Fruit fly (Drosophila melanogaster) whole organism, embryonic: Measurements from ENCODE around the gene RASSF8.

Source experiments
- Abd-B ChIP-seq: fragments of 200-800 bp; sonication (Bioruptor generic); optimal IDR thresholded peaks from 2 replicates; lab custom pipeline; 2018; ENCODE audit warnings: missing biosample characterization, mild to moderate bottlenecking, missing genetic modification characterization, moderate library complexity
- Awh ChIP-seq: fragments of 200-800 bp; sonication (Bioruptor generic); IDR thresholded peaks from 2 replicates; pipeline ENCODE4, ENCODE4 v1.3.6; 2022; ENCODE audit warnings: missing biosample characterization, missing genetic modification characterization
- B-H1 ChIP-seq: fragments of 200-800 bp; sonication (Bioruptor generic); IDR thresholded peaks from 3 replicates; pipeline ENCODE4 v1.3.6; 2022; ENCODE audit warnings: missing biosample characterization, missing genetic modification characterization
- Bgb ChIP-seq: fragments of 200-800 bp; sonication (Bioruptor generic); IDR thresholded peaks from 2 replicates; pipeline ENCODE4 v1.3.6; 2022; ENCODE audit warnings: missing biosample characterization, missing genetic modification characterization; ENCODE audit not compliant: partially characterized antibody
- CG10209 ChIP-seq: fragments of 200-800 bp; sonication (Bioruptor generic); optimal IDR thresholded peaks from 3 replicates; lab custom pipeline; 2017; ENCODE audit warnings: missing biosample characterization, mild to moderate bottlenecking, missing genetic modification characterization, missing genetic modification reagents
- CG1024 ChIP-seq: fragments of 200-800 bp; sonication (Bioruptor generic); IDR thresholded peaks from 2 replicates; pipeline ENCODE4 v1.3.6; 2022; ENCODE audit warnings: missing biosample characterization, missing genetic modification characterization
- CG10462 ChIP-seq: fragments of 200-800 bp; sonication (Bioruptor generic); optimal IDR thresholded peaks from 2 replicates; lab custom pipeline; 2016; ENCODE audit warnings: missing biosample characterization, missing genetic modification characterization
- CG10543 ChIP-seq: fragments of 200-800 bp; sonication (Bioruptor generic); optimal IDR thresholded peaks from 3 replicates; lab custom pipeline; 2017; ENCODE audit warnings: missing biosample characterization, mild to moderate bottlenecking, missing genetic modification characterization, moderate library complexity
- CG14014 ChIP-seq: fragments of 200-800 bp; sonication (Bioruptor generic); IDR thresholded peaks from 2 replicates; pipeline ENCODE4 v1.3.6; 2022; ENCODE audit warnings: missing biosample characterization, missing genetic modification characterization
- CG15073 ChIP-seq: fragments of 200-800 bp; sonication (Bioruptor generic); optimal IDR thresholded peaks from 2 replicates; lab custom pipeline; 2016; ENCODE audit warnings: missing biosample characterization, missing genetic modification characterization
- CG16815 ChIP-seq: fragments of 200-800 bp; sonication (Bioruptor generic); optimal IDR thresholded peaks from 3 replicates; lab custom pipeline; 2017; ENCODE audit warnings: missing biosample characterization, mild to moderate bottlenecking, missing genetic modification characterization
- CG17186 ChIP-seq: fragments of 200-800 bp; sonication (Bioruptor generic); optimal IDR thresholded peaks from 3 replicates; lab custom pipeline; 2017; ENCODE audit warnings: missing biosample characterization, missing genetic modification reagents, missing genetic modification characterization
- CG31224 ChIP-seq: fragments of 200-800 bp; sonication (Bioruptor generic); IDR thresholded peaks from 2 replicates; pipeline ENCODE4 v1.3.6; 2022; ENCODE audit warnings: missing biosample characterization, missing genetic modification characterization
- CG31365 ChIP-seq: fragments of 200-800 bp; sonication (Bioruptor generic); optimal IDR thresholded peaks from 2 replicates; lab custom pipeline; 2018; ENCODE audit warnings: missing biosample characterization, mild to moderate bottlenecking, missing genetic modification characterization
- CG5953 ChIP-seq: fragments of 200-800 bp; sonication (Bioruptor generic); IDR thresholded peaks from 2 replicates; pipeline ENCODE4 v1.3.6; 2022; ENCODE audit warnings: missing biosample characterization, missing genetic modification characterization
- Dll ChIP-seq: fragments of 200-800 bp; sonication (Bioruptor generic); IDR thresholded peaks from 4 replicates; pipeline ENCODE4 v1.3.6; 2022; ENCODE audit warnings: missing biosample characterization, missing genetic modification characterization; ENCODE audit not compliant: partially characterized antibody
- Dp ChIP-seq: fragments of 200-800 bp; sonication (Bioruptor generic); optimal IDR thresholded peaks from 2 replicates; lab custom pipeline; 2018; ENCODE audit warnings: missing biosample characterization, mild to moderate bottlenecking, missing genetic modification characterization, moderate library complexity
- E2f1 ChIP-seq: fragments of 200-800 bp; sonication (Bioruptor generic); IDR thresholded peaks from 2 replicates; pipeline ENCODE4 v1.3.6; 2022; ENCODE audit warnings: missing biosample characterization, missing genetic modification characterization
- E2f2 ChIP-seq: fragments of 200-800 bp; sonication (Bioruptor generic); IDR thresholded peaks from 2 replicates; pipeline ENCODE4 v1.3.6; 2022; ENCODE audit warnings: missing biosample characterization, missing genetic modification characterization
- Elba2 ChIP-seq: fragments of 200-800 bp; sonication (Bioruptor generic); optimal IDR thresholded peaks from 3 replicates; lab custom pipeline; 2016; ENCODE audit warnings: missing biosample characterization, missing genetic modification characterization
- Ets65A ChIP-seq: fragments of 200-800 bp; sonication (Bioruptor generic); peaks from one replicate; lab custom pipeline; 2016; ENCODE audit warnings: missing biosample characterization, missing genetic modification characterization
- Ets97D ChIP-seq: fragments of 200-800 bp; sonication (Bioruptor generic); optimal IDR thresholded peaks from 3 replicates; lab custom pipeline; 2016; ENCODE audit warnings: missing biosample characterization, missing genetic modification characterization
- Jarid2 ChIP-seq: fragments of 200-800 bp; sonication (Bioruptor generic); optimal IDR thresholded peaks from 3 replicates; lab custom pipeline; 2017; ENCODE audit warnings: mild to moderate bottlenecking, missing biosample characterization, missing genetic modification reagents, missing genetic modification characterization
- Lhr ChIP-seq: fragments of 200-800 bp; sonication (Bioruptor generic); optimal IDR thresholded peaks from 3 replicates; lab custom pipeline; 2017; ENCODE audit warnings: mild to moderate bottlenecking, missing biosample characterization, missing genetic modification reagents, missing genetic modification characterization
- MBD-R2 ChIP-seq: fragments of 200-800 bp; sonication (Bioruptor generic); IDR thresholded peaks from 2 replicates; pipeline ENCODE4 v1.3.6; 2022; ENCODE audit warnings: missing biosample characterization, missing genetic modification characterization
- Mad ChIP-seq: fragments of 200-800 bp; sonication (Bioruptor generic); optimal IDR thresholded peaks from 2 replicates; lab custom pipeline; 2016; ENCODE audit warnings: missing biosample characterization, missing genetic modification characterization
- Max ChIP-seq: fragments of 200-800 bp; sonication (Bioruptor generic); optimal IDR thresholded peaks from 2 replicates; lab custom pipeline; 2016; ENCODE audit warnings: missing biosample characterization, mild to moderate bottlenecking, missing genetic modification characterization
- NFAT ChIP-seq: fragments of 200-800 bp; sonication (Bioruptor generic); IDR thresholded peaks from 2 replicates; pipeline ENCODE4 v1.3.6; 2022; ENCODE audit warnings: missing biosample characterization, missing genetic modification characterization
- Poxn ChIP-seq: fragments of 200-800 bp; sonication (Bioruptor generic); IDR thresholded peaks from 2 replicates; pipeline ENCODE4 v1.3.6; 2022; ENCODE audit warnings: missing biosample characterization, missing genetic modification characterization
- Stat92E ChIP-seq, 3 experiments: fragments of >200 bp in 2 of 3; fragments of 200-800 bp in 1 of 3; sonication (Bioruptor generic) in 1 of 3; optimal IDR thresholded peaks; 2 replicates each; lab custom pipeline; 2017 to 2019; ENCODE audit warnings: missing biosample characterization in 3 of 3, missing genetic modification characterization in 3 of 3, mild to moderate bottlenecking in 1 of 3, moderate library complexity in 1 of 3
- Xbp1 ChIP-seq: fragments of 200-800 bp; sonication (Bioruptor generic); optimal IDR thresholded peaks from 3 replicates; lab custom pipeline; 2016; ENCODE audit warnings: missing biosample characterization, mild to moderate bottlenecking, missing genetic modification characterization
- ase ChIP-seq: fragments of 200-800 bp; sonication (Bioruptor generic); IDR thresholded peaks from 3 replicates; pipeline ENCODE4 v1.3.6; 2022; ENCODE audit warnings: missing biosample characterization, missing genetic modification characterization
- bbx ChIP-seq: fragments of 200-800 bp; sonication (Bioruptor generic); IDR thresholded peaks from 2 replicates; pipeline ENCODE4 v1.3.6; 2022; ENCODE audit warnings: missing biosample characterization, missing genetic modification characterization; ENCODE audit not compliant: partially characterized antibody
- bowl ChIP-seq: fragments of 200-800 bp; sonication (Bioruptor generic); IDR thresholded peaks from 2 replicates; pipeline ENCODE4 v1.3.6; 2022; ENCODE audit warnings: missing biosample characterization, missing genetic modification characterization
- cato ChIP-seq: fragments of 200-800 bp; sonication (Bioruptor generic); optimal IDR thresholded peaks from 2 replicates; lab custom pipeline; 2016; ENCODE audit warnings: missing biosample characterization, missing genetic modification characterization, borderline replicate concordance
- chinmo ChIP-seq: fragments of 200-800 bp; sonication (Bioruptor generic); IDR thresholded peaks from 4 replicates; pipeline ENCODE4 v1.3.6; 2022; ENCODE audit warnings: missing biosample characterization, missing genetic modification characterization; ENCODE audit not compliant: partially characterized antibody
- dati ChIP-seq: fragments of 200-800 bp; sonication (Bioruptor generic); IDR thresholded peaks from 2 replicates; pipeline ENCODE4 v1.3.6; 2022; ENCODE audit warnings: missing biosample characterization, missing genetic modification characterization
- knrl ChIP-seq: fragments of 200-800 bp; sonication (Bioruptor generic); IDR thresholded peaks from 3 replicates; pipeline ENCODE4 v1.3.6; 2022; ENCODE audit warnings: missing biosample characterization, missing genetic modification characterization; ENCODE audit not compliant: partially characterized antibody
- nom ChIP-seq: fragments of 200-800 bp; sonication (Bioruptor generic); optimal IDR thresholded peaks from 2 replicates; lab custom pipeline; 2017; ENCODE audit warnings: missing biosample characterization, missing genetic modification characterization, mild to moderate bottlenecking, moderate library complexity, missing genetic modification reagents
- phol ChIP-seq: fragments of 200-800 bp; sonication (Bioruptor generic); optimal IDR thresholded peaks from 3 replicates; lab custom pipeline; 2018; ENCODE audit warnings: missing biosample characterization, mild to moderate bottlenecking, missing genetic modification characterization, moderate library complexity
- pum ChIP-seq: fragments of 200-800 bp; sonication (Bioruptor generic); optimal IDR thresholded peaks from 2 replicates; lab custom pipeline; 2016; ENCODE audit warnings: missing biosample characterization, missing genetic modification characterization
- ro ChIP-seq: fragments of 200-800 bp; sonication (Bioruptor generic); IDR thresholded peaks from 2 replicates; pipeline ENCODE4 v1.3.6; 2022; ENCODE audit warnings: missing biosample characterization, missing genetic modification characterization
- salm ChIP-seq: fragments of 200-800 bp; sonication (Bioruptor generic); optimal IDR thresholded peaks from 2 replicates; lab custom pipeline; 2018; ENCODE audit warnings: missing biosample characterization, mild to moderate bottlenecking, missing genetic modification characterization
- sr ChIP-seq: fragments of 200-800 bp; sonication (Bioruptor generic); IDR thresholded peaks from 3 replicates; pipeline ENCODE4 v1.3.6; 2022; ENCODE audit warnings: missing biosample characterization, missing genetic modification characterization
- tap ChIP-seq: fragments of 200-800 bp; optimal IDR thresholded peaks from 3 replicates; lab custom pipeline; 2019; ENCODE audit warnings: missing biosample characterization, mild to moderate bottlenecking, missing genetic modification characterization, moderate library complexity
- tgo ChIP-seq: fragments of 200-800 bp; sonication (Bioruptor generic); IDR thresholded peaks from 3 replicates; pipeline ENCODE4 v1.3.6; 2022; ENCODE audit warnings: missing biosample characterization, missing genetic modification characterization
- tll ChIP-seq, 2 experiments: fragments of 200-800 bp in 1 of 2; fragments of >200 bp in 1 of 2; sonication (Bioruptor generic) in 1 of 2; optimal IDR thresholded peaks; 2 replicates each; lab custom pipeline; 2017 to 2019; ENCODE audit warnings: missing biosample characterization in 2 of 2, missing genetic modification characterization in 2 of 2, mild to moderate bottlenecking in 1 of 2, moderate library complexity in 1 of 2
- trem ChIP-seq: fragments of 200-800 bp; optimal IDR thresholded peaks from 3 replicates; lab custom pipeline; 2019; ENCODE audit warnings: missing biosample characterization, mild to moderate bottlenecking, missing genetic modification characterization, moderate library complexity
- unpg ChIP-seq: fragments of 200-800 bp; sonication (Bioruptor generic); optimal IDR thresholded peaks from 3 replicates; lab custom pipeline; 2018; ENCODE audit warnings: missing biosample characterization, mild to moderate bottlenecking, missing genetic modification characterization, moderate library complexity
- vnd ChIP-seq: fragments of 200-800 bp; sonication (Bioruptor generic); IDR thresholded peaks from 3 replicates; pipeline ENCODE4 v1.3.6; 2022; ENCODE audit warnings: missing biosample characterization, missing genetic modification characterization; ENCODE audit not compliant: partially characterized antibody

The RASSF8 gene

dm6 chr3R:25678489-25679082, 17.0 kb downstream of the RASSF8 start, which contains the start of the genes CG4730 and CG5039 (continued):
- TF ChIP-seq CG10543: no peak
- TF ChIP-seq Ets97D (GFP tag; lab: Kevin White, UChicago): peak; percentile 45
- TF ChIP-seq Stat92E (GFP tag; optimal IDR thresholded peaks at IDR 0.05; lab: Kevin White, UChicago): no peak
- 0 out of 3 replicates have a peak, but pooled peaks have one; percentile 6 for TF ChIP-seq sr (GFP tag; lab: Robert Waterston, UW)
- TF ChIP-seq tgo (GFP tag; lab: Robert Waterston, UW): no peak
- TF ChIP-seq Abd-B: peak; percentile 65
- no peak for TF ChIP-seq E2f1
- no peak for TF ChIP-seq Xbp1 (GFP tag; lab: Kevin White, UChicago)
- no peak for TF ChIP-seq CG14014 (GFP tag; lab: Robert Waterston, UW)
- TF ChIP-seq Mad (GFP tag; lab: Kevin White, UChicago): no peak
- TF ChIP-seq Poxn (GFP tag; lab: Robert Waterston, UW): no peak
- TF ChIP-seq Dp: peak; percentile 62
- TF ChIP-seq Lhr (GFP tag; lab: Kevin White, UChicago): no peak
- TF ChIP-seq trem: peak; percentile 21
- no peak for TF ChIP-seq CG31365 (tag; lab: Kevin White, UChicago)
- no peak for TF ChIP-seq Ets65A (GFP tag; lab: Kevin White, UChicago)
- TF ChIP-seq pum: no peak
- TF ChIP-seq Elba2 (GFP tag; lab: Kevin White, UChicago): no peak
- no peak for TF ChIP-seq bowl
- no peak for TF ChIP-seq nom
- no peak for TF ChIP-seq tap
- TF ChIP-seq CG15073 (GFP tag; lab: Kevin White, UChicago): no peak
- TF ChIP-seq CG10462: no peak
- TF ChIP-seq ase (GFP tag; lab: Robert Waterston, UW): no peak
- no peak for TF ChIP-seq cato (GFP tag; lab: Kevin White, UChicago)
- no peak for TF ChIP-seq Max (GFP tag; lab: Kevin White, UChicago)
- peak; percentile 78 for TF ChIP-seq E2f2
- TF ChIP-seq CG17186: peak; percentile 37
- no peak for TF ChIP-seq vnd (GFP tag; lab: Robert Waterston, UW)
- TF ChIP-seq CG1024 (GFP tag; lab: Robert Waterston, UW): no peak
- TF ChIP-seq salm (tag; lab: Kevin White, UChicago): no peak
- TF ChIP-seq Awh (GFP tag; lab: Robert Waterston, UW): no peak
- no peak for TF ChIP-seq tll (GFP tag; optimal IDR thresholded peaks at IDR 0.05; lab: Kevin White, UChicago)
- TF ChIP-seq bbx: no peak
- 0 out of 3 replicates have a peak, but pooled peaks have one; percentile 16 for TF ChIP-seq knrl (GFP tag; lab: Robert Waterston, UW)
- TF ChIP-seq NFAT: no peak
- no peak for TF ChIP-seq B-H1 (GFP tag; lab: Robert Waterston, UW)
- TF ChIP-seq CG5953: no peak
- TF ChIP-seq chinmo (GFP tag; lab: Robert Waterston, UW): 0 out of 4 replicates have a peak, but pooled peaks have one; percentile 10
- peak; percentile 37 for TF ChIP-seq phol (tag; lab: Kevin White, UChicago)
- TF ChIP-seq Jarid2 (GFP tag; lab: Kevin White, UChicago): no peak
- TF ChIP-seq CG10209: no peak
- TF ChIP-seq Dll (GFP tag; lab: Robert Waterston, UW): 0 out of 4 replicates have a peak, but pooled peaks have one; percentile 11
- no peak for TF ChIP-seq ro (GFP tag; lab: Robert Waterston, UW)
- peak; percentile 88 for TF ChIP-seq MBD-R2
- no peak for TF ChIP-seq unpg
- peak; percentile 31; the same call in 1 of the 2 replicates for TF ChIP-seq Bgb
- TF ChIP-seq dati: no peak
- no peak for TF ChIP-seq CG31224 (GFP tag; lab: Robert Waterston, UW)
- TF ChIP-seq CG16815 (GFP tag; lab: Kevin White, UChicago): no peak
